Worm (Caenorhabditis elegans): ENCODE measurements around the gene T27A1.3.

T27A1.3 gene

ce11 chrII:549501-549900 lies 14.2 kb downstream of the T27A1.3 start:
- TF ChIP-seq unc-55 (GFP tag; optimal IDR thresholded peaks at IDR 0.05) (peak; percentile 7), mbf-1 (tag; optimal IDR thresholded peaks at IDR 0.05) (no peak), nhr-11 (tag; optimal IDR thresholded peaks at IDR 0.05) (no peak)

ce11 chrII:551245-551904 lies 16.0 kb downstream of the T27A1.3 start, which contains the start of gene lips-7:
TSS of gene lips-7 (plus strand) at chrII:551854.
- TF ChIP-seq mab-5 (tag; optimal IDR thresholded peaks at IDR 0.05) (no peak), ceh-16 (tag; optimal IDR thresholded peaks at IDR 0.05) (no peak), unc-62 (GFP tag; optimal IDR thresholded peaks at IDR 0.05) (no peak), lin-13 (GFP tag; optimal IDR thresholded peaks at IDR 0.05) (no peak), elt-3 (tag; optimal IDR thresholded peaks at IDR 0.05) (no peak), ztf-1 (GFP tag; conservative IDR thresholded peaks at IDR 0.05) (no peak)

ce11 chrII:555371-555770 lies 20.0 kb downstream of the T27A1.3 start:
- TF ChIP-seq nhr-11 (tag; optimal IDR thresholded peaks at IDR 0.05), result no peak
- no peak for TF ChIP-seq unc-55 (GFP tag; optimal IDR thresholded peaks at IDR 0.05)
- no peak for TF ChIP-seq F13H6.1 (tag; optimal IDR thresholded peaks at IDR 0.05)
- peak; percentile 20 for TF ChIP-seq C34F6.9 (tag; optimal IDR thresholded peaks at IDR 0.05)

DNA sequence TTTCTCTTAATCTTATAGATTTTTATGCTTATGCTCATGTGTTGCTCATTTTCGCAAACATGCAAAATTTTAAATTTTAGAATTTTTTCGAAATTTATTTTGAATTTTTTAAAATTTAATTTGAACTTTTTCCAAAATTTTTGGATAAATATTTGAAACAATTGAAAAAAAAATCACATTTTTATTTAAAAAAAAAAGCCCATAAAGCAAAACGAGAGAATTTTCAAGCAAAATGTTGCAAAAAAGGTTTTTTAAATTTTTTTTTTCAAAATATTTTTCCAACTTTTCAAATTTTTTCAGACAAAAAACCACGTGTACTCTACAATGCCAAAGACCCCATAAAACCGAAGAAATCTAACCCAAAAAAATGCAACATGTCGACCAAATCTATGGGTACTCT lies 20.9 kb downstream of the T27A1.3 start, which contains the start of the genes C09E8.1 and C09E8.6:
Gene C09E8.1, plus strand, starts transcription at position 301 of the 400 bp plus-strand sequence.
Gene C09E8.6, plus strand, starts transcription at position 313 of the 400 bp plus-strand sequence.
- no peak for TF ChIP-seq lin-39 (tag; optimal IDR thresholded peaks at IDR 0.05)
- TF ChIP-seq unc-55 (GFP tag; optimal IDR thresholded peaks at IDR 0.05), result no peak
- no peak for TF ChIP-seq aly-2 (tag; optimal IDR thresholded peaks at IDR 0.05)
- no peak for TF ChIP-seq ztf-1 (GFP tag; conservative IDR thresholded peaks at IDR 0.05)
- TF ChIP-seq nhr-6 (tag; optimal IDR thresholded peaks at IDR 0.05), result no peak
- TF ChIP-seq nhr-21 (tag; optimal IDR thresholded peaks at IDR 0.05), result no peak
- no peak for TF ChIP-seq mbf-1 (tag; optimal IDR thresholded peaks at IDR 0.05)
- no peak for TF ChIP-seq ztf-11 (tag; optimal IDR thresholded peaks at IDR 0.05)
- no peak for TF ChIP-seq C34F6.9 (tag; optimal IDR thresholded peaks at IDR 0.05)
- TF ChIP-seq ZK546.5 (tag; optimal IDR thresholded peaks at IDR 0.05), result no peak
- no peak for TF ChIP-seq crh-2 (tag; optimal IDR thresholded peaks at IDR 0.05)

DNA sequence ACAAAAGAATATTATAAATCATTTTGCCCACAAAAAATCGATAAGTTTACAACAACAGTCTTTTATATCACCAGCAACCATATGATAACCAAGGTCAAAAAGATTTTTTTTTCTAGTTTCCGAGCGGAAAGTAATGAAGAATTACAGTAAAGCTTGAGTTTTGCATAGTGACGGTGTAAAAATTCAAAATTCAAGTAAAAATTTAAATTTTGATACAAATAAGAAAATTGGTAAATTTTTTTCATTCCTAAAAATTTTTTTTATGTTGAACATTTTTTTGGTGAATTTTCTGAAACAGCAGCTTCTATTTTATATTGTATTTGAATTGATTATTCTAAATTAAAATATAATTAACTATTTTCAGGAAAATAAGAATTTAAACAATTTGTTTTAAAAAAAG lies 33.5 kb downstream of the T27A1.3 start, which contains the start of gene W08F4.5:
Gene W08F4.5, minus strand, starts transcription at position 101 of the 400 bp plus-strand sequence.
- TF ChIP-seq unc-55 (GFP tag; optimal IDR thresholded peaks at IDR 0.05) (no peak), sma-3 (GFP tag; optimal IDR thresholded peaks at IDR 0.05) (no peak), nhr-237 (tag; optimal IDR thresholded peaks at IDR 0.05) (no peak), lin-39 (tag; optimal IDR thresholded peaks at IDR 0.05) (no peak), blmp-1 (tag; optimal IDR thresholded peaks at IDR 0.05; ENCODE audit: insufficient read depth) (no peak), sem-4 (tag; optimal IDR thresholded peaks at IDR 0.05) (no peak), ZK546.5 (tag; optimal IDR thresholded peaks at IDR 0.05) (no peak), unc-62 (GFP tag; optimal IDR thresholded peaks at IDR 0.05) (no peak), F13H6.1 (tag; optimal IDR thresholded peaks at IDR 0.05) (no peak), peb-1 (tag; optimal IDR thresholded peaks at IDR 0.05) (no peak), R02D3.7 (tag; optimal IDR thresholded peaks at IDR 0.05) (no peak), nhr-6 (tag; optimal IDR thresholded peaks at IDR 0.05) (no peak), nhr-129 (tag; optimal IDR thresholded peaks at IDR 0.05) (no peak), skn-1 (tag; optimal IDR thresholded peaks at IDR 0.05) (no peak)

DNA sequence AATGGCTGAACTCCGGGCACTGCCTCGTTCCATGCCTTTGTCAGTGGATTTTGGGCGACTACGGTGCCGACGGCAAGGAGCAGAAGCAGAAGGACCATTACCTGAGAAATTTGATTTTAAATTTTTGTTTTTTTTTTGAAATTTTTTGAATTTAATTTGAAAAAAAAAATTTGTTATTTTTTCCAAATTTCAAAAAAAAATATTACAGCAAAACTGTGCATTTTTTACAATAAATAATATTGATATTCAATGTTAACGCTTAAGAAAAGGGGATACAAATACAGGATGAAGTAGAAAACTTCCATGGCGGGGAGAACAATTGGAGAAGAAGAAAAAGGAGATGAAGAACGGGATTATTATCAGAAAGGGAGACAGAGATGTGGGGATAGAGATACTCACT lies 36.7 kb downstream of the T27A1.3 start, which contains the start of gene mlt-8:
Gene mlt-8, minus strand, starts transcription at position 101 of the 400 bp plus-strand sequence.
- TF ChIP-seq sem-4 (tag; optimal IDR thresholded peaks at IDR 0.05) (no peak), zag-1 (tag; optimal IDR thresholded peaks at IDR 0.05) (no peak), skn-1 (tag; optimal IDR thresholded peaks at IDR 0.05) (no peak), nhr-25 (tag; optimal IDR thresholded peaks at IDR 0.05) (no peak), gmeb-1 (tag; optimal IDR thresholded peaks at IDR 0.05) (no peak), lsy-2 (tag; optimal IDR thresholded peaks at IDR 0.05) (no peak), ama-1 (optimal IDR thresholded peaks at IDR 0.05) (no peak), ZK546.5 (tag; optimal IDR thresholded peaks at IDR 0.05) (no peak), lin-13 (GFP tag; optimal IDR thresholded peaks at IDR 0.05) (no peak), unc-39 (tag; optimal IDR thresholded peaks at IDR 0.05) (no peak), egl-27 (tag; optimal IDR thresholded peaks at IDR 0.05) (no peak), mbf-1 (tag; optimal IDR thresholded peaks at IDR 0.05) (no peak), mdl-1 (tag; optimal IDR thresholded peaks at IDR 0.05) (no peak), peb-1 (tag; optimal IDR thresholded peaks at IDR 0.05) (no peak), unc-55 (GFP tag; optimal IDR thresholded peaks at IDR 0.05) (no peak), ceh-16 (tag; optimal IDR thresholded peaks at IDR 0.05) (no peak), ztf-11 (tag; optimal IDR thresholded peaks at IDR 0.05) (no peak), lin-39 (tag; optimal IDR thresholded peaks at IDR 0.05) (no peak)
